Fruit fly (Drosophila melanogaster): ENCODE data around the gene CG46399.

The CG46399 gene

DNA sequence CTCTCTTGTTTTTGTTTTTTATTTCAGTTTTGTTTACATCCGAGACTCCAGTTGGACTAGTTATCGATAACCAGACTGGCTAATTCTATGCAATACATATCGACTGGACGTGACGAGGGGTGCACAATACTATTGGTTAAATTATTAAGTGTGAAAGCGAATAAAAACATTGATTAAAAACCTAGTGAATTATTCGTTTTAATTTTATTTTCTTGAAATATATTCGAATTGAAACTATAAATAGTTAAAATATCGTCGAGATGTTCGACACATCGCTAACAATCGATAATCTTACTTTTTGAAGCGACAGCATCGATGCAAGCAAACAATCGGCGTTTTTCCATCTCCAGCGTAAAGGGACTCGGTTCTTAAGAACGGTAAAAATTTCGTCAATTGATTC lies 20.0 kb upstream of the CG46399 start, which contains the start of the genes CG32590 and Flo2 (continued):
- TF ChIP-seq sr (GFP tag; IDR thresholded peaks at IDR 0.05) (no peak), ATbp (GFP tag; optimal IDR thresholded peaks at IDR 0.05) (no peak), CG9932 (GFP tag; IDR thresholded peaks at IDR 0.05) (peak; percentile 93), Ets65A (GFP tag) (peak; percentile 97), CG15479 (GFP tag; optimal IDR thresholded peaks at IDR 0.05) (no peak), CG12236 (GFP tag; optimal IDR thresholded peaks at IDR 0.05) (peak; percentile 10), danr (GFP tag; IDR thresholded peaks at IDR 0.05) (peak; percentile 69), CG6791 (GFP tag; IDR thresholded peaks at IDR 0.05; ENCODE audit: partially characterized antibody) (peak; percentile 94), Six4 (GFP tag; optimal IDR thresholded peaks at IDR 0.05) (peak; percentile 63), Nf-YA (GFP tag; IDR thresholded peaks at IDR 0.05) (peak; percentile 71; the same call in 1 of the 2 replicates), sim (GFP tag; IDR thresholded peaks at IDR 0.05) (peak; percentile 47; the same call in 1 of the 2 replicates), peb (GFP tag; IDR thresholded peaks at IDR 0.05) (peak; percentile 30; the same call in 1 of the 2 replicates), CG3281 (GFP tag; optimal IDR thresholded peaks at IDR 0.05) (peak; percentile 17), stwl (tag; optimal IDR thresholded peaks at IDR 0.05) (peak; percentile 85), lola (GFP tag; optimal IDR thresholded peaks at IDR 0.05) (peak in 1 of 3 experiments; percentile 57), CG14014 (GFP tag; IDR thresholded peaks at IDR 0.05) (peak; percentile 67), D19A (tag; optimal IDR thresholded peaks at IDR 0.05) (peak; percentile 40), sisA (GFP tag; IDR thresholded peaks at IDR 0.05) (peak; percentile 84), CG42726 (GFP tag; IDR thresholded peaks at IDR 0.05; ENCODE audit: partially characterized antibody) (peak; percentile 79; the same call in 1 of the 2 replicates), row (GFP tag; IDR thresholded peaks at IDR 0.05) (peak; percentile 89), CG2712 (tag; optimal IDR thresholded peaks at IDR 0.05) (peak; percentile 80), crol (GFP tag; IDR thresholded peaks at IDR 0.05) (no peak), CG18764 (GFP tag; optimal IDR thresholded peaks at IDR 0.05) (peak; percentile 56), CG7786 (GFP tag; optimal IDR thresholded peaks at IDR 0.05) (peak; percentile 66), CG12942 (GFP tag; optimal IDR thresholded peaks at IDR 0.05) (peak; percentile 76), sd (tag; optimal IDR thresholded peaks at IDR 0.05) (no peak), tgo (GFP tag; IDR thresholded peaks at IDR 0.05) (peak; percentile 83), zen (tag; optimal IDR thresholded peaks at IDR 0.05) (peak; percentile 73), nom (GFP tag; optimal IDR thresholded peaks at IDR 0.05) (no peak), Atf3 (GFP tag; optimal IDR thresholded peaks at IDR 0.05) (peak; percentile 36), Dfd (GFP tag; optimal IDR thresholded peaks at IDR 0.05) (no peak), Fer2 (tag; optimal IDR thresholded peaks at IDR 0.05) (peak; percentile 69), toy (GFP tag; IDR thresholded peaks at IDR 0.05) (peak; percentile 43; the same call in 1 of the 2 replicates), CG9817 (tag; optimal IDR thresholded peaks at IDR 0.05) (peak; percentile 73), CG16813 (GFP tag; IDR thresholded peaks at IDR 0.05; ENCODE audit: partially characterized antibody) (peak; percentile 98), Ssrp (tag; optimal IDR thresholded peaks at IDR 0.05) (peak; percentile 66), Stat92E (GFP tag; optimal IDR thresholded peaks at IDR 0.05) (no peak), ind (GFP tag; optimal IDR thresholded peaks at IDR 0.05) (peak; percentile 79), az2 (GFP tag; optimal IDR thresholded peaks at IDR 0.05) (peak; percentile 71), ERR (GFP tag; optimal IDR thresholded peaks at IDR 0.05) (peak; percentile 47), CG16863 (GFP tag; optimal IDR thresholded peaks at IDR 0.05) (peak; percentile 44), sug (tag; optimal IDR thresholded peaks at IDR 0.05) (peak; percentile 60), z (GFP tag; IDR thresholded peaks at IDR 0.05) (no peak), Gsc (GFP tag; IDR thresholded peaks at IDR 0.05) (peak; percentile 25; the same call in 1 of the 2 replicates), CG11504 (tag; optimal IDR thresholded peaks at IDR 0.05) (peak; percentile 53), Chrac-16 (GFP tag; optimal IDR thresholded peaks at IDR 0.05) (peak; percentile 81), CG18619 (GFP tag; optimal IDR thresholded peaks at IDR 0.05) (peak; percentile 30), CG2120 (GFP tag; optimal IDR thresholded peaks at IDR 0.05) (peak; percentile 90), CG2116 (GFP tag; optimal IDR thresholded peaks at IDR 0.05) (peak; percentile 91), Vsx1 (GFP tag; optimal IDR thresholded peaks at IDR 0.05) (peak; percentile 72)
